Worm (Caenorhabditis elegans) whole organism, mixed stage, embryonic: ENCODE results near the gene vrk-1.

Experiments used
- blmp-1 ChIP-seq: fragments of 150-350 bp; optimal IDR thresholded peaks from 2 replicates; lab custom pipeline; 2014; ENCODE audit warnings: missing biosample characterization, missing genetic modification characterization
- elt-3 ChIP-seq: fragments of 150-350 bp; optimal IDR thresholded peaks from 2 replicates; lab custom pipeline; 2014; ENCODE audit warnings: missing biosample characterization, missing genetic modification characterization
- mep-1 ChIP-seq: fragments of 150-350 bp; optimal IDR thresholded peaks from 2 replicates; lab custom pipeline; 2017; ENCODE audit warnings: missing biosample characterization, missing genetic modification reagents, missing genetic modification characterization, inconsistent platforms
- nhr-12 ChIP-seq: fragments of 150-350 bp; optimal IDR thresholded peaks from 2 replicates; lab custom pipeline; 2014; ENCODE audit warnings: missing biosample characterization, missing genetic modification characterization
- snpc-4 ChIP-seq: fragments of 150-350 bp; optimal IDR thresholded peaks from 2 replicates; lab custom pipeline; 2014; ENCODE audit warnings: missing biosample characterization, missing genetic modification characterization
- unc-120 ChIP-seq: sonication (generic microtip); optimal IDR thresholded peaks from 2 replicates; lab custom pipeline; 2017; ENCODE audit warnings: missing genetic modification characterization, missing compliant biosample characterization; ENCODE audit not compliant: poor library complexity, severe bottlenecking
- unc-62 ChIP-seq: fragments of 150-350 bp; optimal IDR thresholded peaks from 2 replicates; lab custom pipeline; 2014; ENCODE audit warnings: missing biosample characterization, missing genetic modification reagents, missing genetic modification characterization

DNA sequence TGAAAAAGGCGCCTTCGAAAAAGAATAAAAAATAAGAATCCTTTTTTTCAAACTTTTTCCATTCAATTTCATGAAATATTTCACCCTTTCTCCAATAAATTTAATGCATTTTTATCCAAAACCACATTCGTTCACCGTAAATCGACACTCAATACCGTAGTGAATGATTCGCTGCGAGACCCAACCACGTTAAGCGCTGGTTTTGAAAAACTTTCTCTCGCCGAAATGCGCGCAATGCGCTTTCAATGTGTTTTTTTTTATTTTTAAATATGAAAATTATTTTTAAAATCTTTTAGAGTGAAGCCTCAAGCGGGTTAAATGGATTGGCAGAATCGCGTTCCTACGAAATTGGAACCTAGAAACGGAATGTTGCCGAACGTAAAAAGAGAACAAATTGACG is 15.5 kb upstream of the vrk-1 start, which contains the start of gene F59G1.8:
- TF ChIP-seq mep-1 (tag; lab: Kevin White, UChicago) (no peak), unc-62 (GFP tag; lab: Kevin White, UChicago) (no peak), blmp-1 (tag; lab: Kevin White, UChicago) (no peak), snpc-4 (tag; lab: Kevin White, UChicago) (no peak), nhr-12 (tag; lab: Kevin White, UChicago) (no peak), unc-120 (tag; lab: Kevin White, UChicago) (no peak), elt-3 (tag; lab: Kevin White, UChicago) (no peak)
